Fruit fly (Drosophila melanogaster) whole organism, embryonic: ENCODE measurements around the gene CG9920.

ENCODE experiments used
- ATbp ChIP-seq: fragments of 200-800 bp; sonication (Bioruptor generic); optimal IDR thresholded peaks from 2 replicates; lab custom pipeline; 2017; ENCODE audit warnings: missing biosample characterization, mild to moderate bottlenecking, missing genetic modification characterization, missing genetic modification reagents
- B-H2 ChIP-seq: fragments of 200-800 bp; sonication (Bioruptor generic); optimal IDR thresholded peaks from 2 replicates; lab custom pipeline; 2018; ENCODE audit warnings: missing biosample characterization, mild to moderate bottlenecking, missing genetic modification characterization
- BEAF-32 ChIP-seq: fragments of 200-800 bp; sonication (Bioruptor generic); optimal IDR thresholded peaks from 3 replicates; lab custom pipeline; 2017; ENCODE audit warnings: missing biosample characterization, missing genetic modification characterization, mild to moderate bottlenecking, moderate library complexity, missing genetic modification reagents
- CG10366 ChIP-seq: fragments of 200-800 bp; sonication (Bioruptor generic); IDR thresholded peaks from 2 replicates; pipeline ENCODE4 v1.3.6; 2022; ENCODE audit warnings: missing biosample characterization, missing genetic modification characterization
- CG11695 ChIP-seq: fragments of 200-800 bp; sonication (Bioruptor generic); IDR thresholded peaks from 3 replicates; pipeline ENCODE4 v1.3.6; 2022; ENCODE audit warnings: missing biosample characterization, missing genetic modification characterization
- CG12219 ChIP-seq: fragments of 200-800 bp; sonication (Bioruptor generic); optimal IDR thresholded peaks from 3 replicates; lab custom pipeline; 2018; ENCODE audit warnings: missing biosample characterization, mild to moderate bottlenecking, missing genetic modification characterization
- CG12391 ChIP-seq: fragments of 200-800 bp; sonication (Bioruptor generic); optimal IDR thresholded peaks from 3 replicates; lab custom pipeline; 2018; ENCODE audit warnings: missing biosample characterization, mild to moderate bottlenecking, missing genetic modification characterization, moderate library complexity
- CG12659 ChIP-seq: fragments of 200-800 bp; sonication (Bioruptor generic); optimal IDR thresholded peaks from 3 replicates; lab custom pipeline; 2017; ENCODE audit warnings: mild to moderate bottlenecking, missing biosample characterization, missing genetic modification reagents, missing genetic modification characterization
- CG12769 ChIP-seq: fragments of 200-800 bp; sonication (Bioruptor generic); optimal IDR thresholded peaks from 2 replicates; lab custom pipeline; 2019; ENCODE audit warnings: missing biosample characterization, mild to moderate bottlenecking, missing genetic modification characterization, moderate library complexity
- CG14441 ChIP-seq: fragments of 200-800 bp; sonication (Bioruptor generic); IDR thresholded peaks from 2 replicates; pipeline ENCODE4 v1.3.6; 2022; ENCODE audit warnings: missing biosample characterization, missing genetic modification characterization
- CG15011 ChIP-seq: fragments of 200-800 bp; sonication (Bioruptor generic); optimal IDR thresholded peaks from 3 replicates; lab custom pipeline; 2018; ENCODE audit warnings: missing biosample characterization, mild to moderate bottlenecking, missing genetic modification characterization
- CG15696 ChIP-seq: fragments of 200-800 bp; sonication (Bioruptor generic); optimal IDR thresholded peaks from 2 replicates; lab custom pipeline; 2019; ENCODE audit warnings: missing biosample characterization, mild to moderate bottlenecking, missing genetic modification characterization, moderate library complexity
- CG1602 ChIP-seq: fragments of 200-800 bp; sonication (Bioruptor generic); optimal IDR thresholded peaks from 3 replicates; lab custom pipeline; 2016; ENCODE audit warnings: missing biosample characterization, missing genetic modification characterization
- CG1647 ChIP-seq: fragments of 200-800 bp; sonication (Bioruptor generic); optimal IDR thresholded peaks from 3 replicates; lab custom pipeline; 2016; ENCODE audit warnings: missing biosample characterization, missing genetic modification characterization
- CG18011 ChIP-seq: fragments of 200-800 bp; sonication (Bioruptor generic); optimal IDR thresholded peaks from 2 replicates; lab custom pipeline; 2017; ENCODE audit warnings: missing biosample characterization, missing genetic modification characterization, mild to moderate bottlenecking, moderate library complexity, missing genotype
- CG18262 ChIP-seq: fragments of 200-800 bp; optimal IDR thresholded peaks from 3 replicates; lab custom pipeline; 2019; ENCODE audit warnings: missing biosample characterization, mild to moderate bottlenecking, missing genetic modification characterization, moderate library complexity
- CG2129 ChIP-seq: fragments of 200-800 bp; sonication (Bioruptor generic); IDR thresholded peaks from 2 replicates; pipeline ENCODE4 v1.3.6; 2022; ENCODE audit warnings: missing biosample characterization, missing genetic modification characterization; ENCODE audit not compliant: partially characterized antibody
- CG2712 ChIP-seq: fragments of 200-800 bp; optimal IDR thresholded peaks from 3 replicates; lab custom pipeline; 2019; ENCODE audit warnings: missing biosample characterization, mild to moderate bottlenecking, missing genetic modification characterization, moderate library complexity
- CG30020 ChIP-seq: fragments of 200-800 bp; optimal IDR thresholded peaks from 2 replicates; lab custom pipeline; 2019; ENCODE audit warnings: missing biosample characterization, mild to moderate bottlenecking, missing genetic modification characterization, moderate library complexity
- CG32532 ChIP-seq: fragments of 200-800 bp; sonication (Bioruptor generic); IDR thresholded peaks from 2 replicates; pipeline ENCODE4 v1.3.6; 2022; ENCODE audit warnings: missing biosample characterization, missing genetic modification characterization
- CG33213 ChIP-seq: fragments of 200-800 bp; sonication (Bioruptor generic); optimal IDR thresholded peaks from 3 replicates; lab custom pipeline; 2016; ENCODE audit warnings: missing biosample characterization, missing genetic modification characterization
- CG3847 ChIP-seq: fragments of 200-800 bp; sonication (Bioruptor generic); IDR thresholded peaks from 2 replicates; pipeline ENCODE4 v1.3.6; 2022; ENCODE audit warnings: missing biosample characterization, missing genetic modification characterization
- CG6654 ChIP-seq: fragments of 200-800 bp; sonication (Bioruptor generic); optimal IDR thresholded peaks from 2 replicates; lab custom pipeline; 2017; ENCODE audit warnings: missing biosample characterization, mild to moderate bottlenecking, missing genetic modification characterization
- CG7963 ChIP-seq: fragments of 200-800 bp; sonication (Bioruptor generic); IDR thresholded peaks from 3 replicates; pipeline ENCODE4 v1.3.6; 2022; ENCODE audit warnings: missing biosample characterization, missing genetic modification characterization; ENCODE audit not compliant: partially characterized antibody
- CTCF ChIP-seq: fragments of 200-800 bp; sonication (Bioruptor generic); optimal IDR thresholded peaks from 2 replicates; lab custom pipeline; 2017; ENCODE audit warnings: missing biosample characterization, mild to moderate bottlenecking, missing genetic modification characterization, moderate library complexity
- Chrac-16 ChIP-seq: fragments of 200-800 bp; sonication (Bioruptor generic); optimal IDR thresholded peaks from 3 replicates; lab custom pipeline; 2016; ENCODE audit warnings: missing biosample characterization, missing genetic modification characterization
- CkIIα-i1 ChIP-seq: fragments of 200-800 bp; sonication (Bioruptor generic); IDR thresholded peaks from 2 replicates; pipeline ENCODE4 v1.3.6; 2022; ENCODE audit warnings: missing biosample characterization, missing genetic modification characterization
- D19A ChIP-seq: fragments of 200-800 bp; optimal IDR thresholded peaks from 3 replicates; lab custom pipeline; 2019; ENCODE audit warnings: missing biosample characterization, mild to moderate bottlenecking, missing genetic modification characterization, moderate library complexity
- Dfd ChIP-seq, 2 experiments: fragments of >200 bp; optimal IDR thresholded peaks; 2 replicates each; lab custom pipeline; 2017; ENCODE audit warnings: missing biosample characterization in 2 of 2, missing genetic modification characterization in 2 of 2
- Fer3 ChIP-seq: fragments of 200-800 bp; sonication (Bioruptor generic); optimal IDR thresholded peaks from 2 replicates; lab custom pipeline; 2018; ENCODE audit warnings: missing biosample characterization, mild to moderate bottlenecking, missing genetic modification characterization, moderate library complexity
- Hr51 ChIP-seq, 2 experiments: fragments of 200-800 bp; sonication (Bioruptor generic); optimal IDR thresholded peaks; 2 replicates in 1 of 2; 3 replicates in 1 of 2; lab custom pipeline; 2016 to 2018; ENCODE audit warnings: missing biosample characterization in 2 of 2, missing genetic modification characterization in 2 of 2, mild to moderate bottlenecking in 1 of 2, moderate library complexity in 1 of 2
- Lpt ChIP-seq: fragments of >200 bp; optimal IDR thresholded peaks from 2 replicates; lab custom pipeline; 2018; ENCODE audit warnings: missing biosample characterization, missing genetic modification characterization
- Meics ChIP-seq: fragments of 200-800 bp; sonication (Bioruptor generic); optimal IDR thresholded peaks from 2 replicates; lab custom pipeline; 2017; ENCODE audit warnings: missing biosample characterization, mild to moderate bottlenecking, missing genetic modification characterization
- Nf-YB ChIP-seq: fragments of 200-800 bp; sonication (Bioruptor generic); optimal IDR thresholded peaks from 3 replicates; lab custom pipeline; 2019; ENCODE audit warnings: missing biosample characterization, mild to moderate bottlenecking, missing genetic modification characterization, moderate library complexity
- Ravus ChIP-seq: fragments of 200-800 bp; sonication (Bioruptor generic); IDR thresholded peaks from 2 replicates; pipeline ENCODE4 v1.3.6; 2022; ENCODE audit warnings: missing biosample characterization, missing genetic modification characterization
- crc ChIP-seq: fragments of 200-800 bp; sonication (Bioruptor generic); optimal IDR thresholded peaks from 2 replicates; lab custom pipeline; 2016; ENCODE audit warnings: missing biosample characterization, missing genetic modification characterization
- dimm ChIP-seq: fragments of 200-800 bp; sonication (Bioruptor generic); IDR thresholded peaks from 2 replicates; pipeline ENCODE4 v1.3.6; 2022; ENCODE audit warnings: missing biosample characterization, missing genetic modification characterization
- esg ChIP-seq: fragments of 200-800 bp; sonication (Bioruptor generic); conservative IDR thresholded peaks from 2 replicates; pipeline ENCODE4 v1.3.6; 2022; ENCODE audit warnings: missing biosample characterization, missing genetic modification characterization
- eve ChIP-seq, 2 experiments: fragments of >200 bp; optimal IDR thresholded peaks; 2 replicates each; lab custom pipeline; 2017; ENCODE audit warnings: missing biosample characterization in 2 of 2, missing genetic modification characterization in 2 of 2
- gce ChIP-seq: fragments of 200-800 bp; sonication (Bioruptor generic); IDR thresholded peaks from 3 replicates; pipeline ENCODE4 v1.3.6; 2022; ENCODE audit warnings: missing biosample characterization, missing genetic modification characterization
- lola ChIP-seq, 3 experiments: fragments of >200 bp in 2 of 3; fragments of 200-800 bp in 1 of 3; sonication (Bioruptor generic) in 1 of 3; optimal IDR thresholded peaks; 2 replicates each; lab custom pipeline; 2017 to 2019; ENCODE audit warnings: missing biosample characterization in 3 of 3, missing genetic modification characterization in 3 of 3, mild to moderate bottlenecking in 1 of 3, moderate library complexity in 1 of 3
- pita ChIP-seq: fragments of 200-800 bp; sonication (Bioruptor generic); optimal IDR thresholded peaks from 2 replicates; lab custom pipeline; 2017; ENCODE audit warnings: missing biosample characterization, mild to moderate bottlenecking, missing genetic modification characterization
- row ChIP-seq: fragments of 200-800 bp; sonication (Bioruptor generic); IDR thresholded peaks from 3 replicates; pipeline ENCODE4 v1.3.6; 2022; ENCODE audit warnings: missing biosample characterization, missing genetic modification characterization
- scrt ChIP-seq: fragments of 200-800 bp; sonication (Bioruptor generic); optimal IDR thresholded peaks from 2 replicates; lab custom pipeline; 2018; ENCODE audit warnings: missing biosample characterization, mild to moderate bottlenecking, missing genetic modification characterization, moderate library complexity
- sd ChIP-seq: fragments of 200-800 bp; sonication (Bioruptor generic); optimal IDR thresholded peaks from 3 replicates; lab custom pipeline; 2018; ENCODE audit warnings: missing biosample characterization, mild to moderate bottlenecking, missing genetic modification characterization, moderate library complexity
- sens-2 ChIP-seq: fragments of 200-800 bp; sonication (Bioruptor generic); IDR thresholded peaks from 2 replicates; pipeline ENCODE4 v1.3.6; 2022; ENCODE audit warnings: missing biosample characterization, missing genetic modification characterization
- twi ChIP-seq: fragments of 200-800 bp; optimal IDR thresholded peaks from 2 replicates; lab custom pipeline; 2019; ENCODE audit warnings: missing biosample characterization, mild to moderate bottlenecking, missing genetic modification characterization, moderate library complexity
- tx ChIP-seq: fragments of 200-800 bp; sonication (Bioruptor generic); optimal IDR thresholded peaks from 2 replicates; lab custom pipeline; 2016; ENCODE audit warnings: missing biosample characterization, missing genetic modification characterization
- zfh2 ChIP-seq: fragments of 200-800 bp; sonication (Bioruptor generic); optimal IDR thresholded peaks from 2 replicates; lab custom pipeline; 2016; ENCODE audit warnings: missing biosample characterization, missing genetic modification characterization

The CG9920 gene

DNA sequence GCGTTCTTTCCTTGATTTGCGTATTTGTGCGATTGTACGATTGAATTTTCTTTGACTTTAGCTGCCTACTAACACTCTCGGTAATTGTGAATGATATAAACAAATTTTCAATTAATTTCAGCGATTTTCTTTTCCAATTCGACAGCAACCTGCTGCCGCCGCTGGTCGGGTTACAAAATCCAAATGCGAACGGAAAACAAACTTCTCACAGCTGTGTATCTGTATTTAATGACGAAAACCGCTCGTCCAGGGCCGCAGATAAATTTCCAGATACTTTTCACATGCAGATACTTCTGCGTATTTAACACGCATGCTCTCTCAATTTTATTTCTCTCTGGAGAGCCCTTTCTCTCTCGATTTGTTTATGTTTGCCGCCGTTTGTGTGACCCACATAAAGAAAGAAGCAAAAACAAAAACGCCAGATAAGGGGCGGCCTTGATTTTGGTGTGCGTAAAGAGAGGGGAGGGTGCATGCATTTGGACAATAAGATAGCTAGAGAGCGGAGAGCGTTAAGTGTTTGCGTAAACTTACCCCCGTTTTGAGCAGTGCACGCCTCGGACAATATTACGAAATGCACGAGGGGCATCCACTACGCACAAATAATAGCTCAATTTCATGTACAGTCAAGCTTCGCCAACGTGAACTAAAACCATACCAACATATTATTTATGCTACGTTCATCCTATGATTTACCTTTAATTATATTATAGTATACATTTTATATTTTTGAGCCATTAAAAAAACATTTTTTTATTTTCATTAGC lies 10.5 kb upstream of the CG9920 start, which contains the start of gene CG12402 (continued):
- TF ChIP-seq CG11695 (GFP tag; lab: Robert Waterston, UW) (peak; percentile 89), CG2129 (GFP tag; lab: Robert Waterston, UW) (no peak), CG2712 (tag; lab: Kevin White, UChicago) (peak; percentile 91), CG15696 (peak; percentile 75), B-H2 (peak; percentile 10), Ravus (peak; percentile 48), CG18011 (GFP tag; lab: Kevin White, UChicago) (peak; percentile 54), Lpt (GFP tag; lab: Kevin White, UChicago) (no peak), pita (GFP tag; lab: Kevin White, UChicago) (no peak), row (GFP tag; lab: Robert Waterston, UW) (peak; percentile 94), CkIIα-i1 (GFP tag; lab: Robert Waterston, UW) (no peak), CG12219 (GFP tag; lab: Kevin White, UChicago) (peak; percentile 82), dimm (peak; percentile 51; the same call in 1 of the 2 replicates), CG12769 (peak; percentile 89), Nf-YB (GFP tag; lab: Kevin White, UChicago) (peak; percentile 57), CG15011 (GFP tag; lab: Kevin White, UChicago) (peak; percentile 71), Dfd (GFP tag; optimal IDR thresholded peaks at IDR 0.05; lab: Kevin White, UChicago) (no peak), Chrac-16 (peak; percentile 79), CG33213 (GFP tag; lab: Kevin White, UChicago) (no peak), CG32532 (peak; percentile 80), crc (peak; percentile 27), CG6654 (GFP tag; lab: Kevin White, UChicago) (peak; percentile 47), Fer3 (tag; lab: Kevin White, UChicago) (peak; percentile 83), lola (GFP tag; optimal IDR thresholded peaks at IDR 0.05; lab: Kevin White, UChicago) (peak in 1 of 3 experiments; percentile 69), eve (GFP tag; optimal IDR thresholded peaks at IDR 0.05; lab: Kevin White, UChicago) (no peak), Hr51 (GFP tag; optimal IDR thresholded peaks at IDR 0.05; lab: Kevin White, UChicago) (peak; percentile 69 to 94), zfh2 (no peak), CG12391 (tag; lab: Kevin White, UChicago) (peak; percentile 90), scrt (GFP tag; lab: Kevin White, UChicago) (peak; percentile 64), ATbp (peak; percentile 85), CG7963 (no peak), CG12659 (peak; percentile 79), CG10366 (peak; percentile 87), twi (tag; lab: Kevin White, UChicago) (peak; percentile 16), BEAF-32 (GFP tag; lab: Kevin White, UChicago) (no peak), tx (GFP tag; lab: Kevin White, UChicago) (no peak), sens-2 (peak; percentile 76; the same call in 1 of the 2 replicates), esg (GFP tag; lab: Robert Waterston, UW) (peak; percentile 87), CG14441 (GFP tag; lab: Robert Waterston, UW) (peak; percentile 89), sd (peak; percentile 69), CG30020 (tag; lab: Kevin White, UChicago) (no peak), CG3847 (peak; percentile 61; the same call in 1 of the 2 replicates), CG18262 (tag; lab: Kevin White, UChicago) (peak; percentile 85), CG1647 (GFP tag; lab: Kevin White, UChicago) (peak; percentile 64), CTCF (GFP tag; lab: Kevin White, UChicago) (peak; percentile 32), Meics (peak; percentile 83), CG1602 (GFP tag; lab: Kevin White, UChicago) (peak; percentile 80), D19A (tag; lab: Kevin White, UChicago) (peak; percentile 81), gce (peak; percentile 84)
